Worm (Caenorhabditis elegans): ENCODE results near the gene mogs-1.

The mogs-1 gene

ce11 chrIV:11021512-11022268, at the start of gene mogs-1:
TSS of gene mogs-1 (minus strand) at chrIV:11021928.
- TF ChIP-seq zag-1 (tag; optimal IDR thresholded peaks at IDR 0.05) (no peak), snpc-4 (tag; optimal IDR thresholded peaks at IDR 0.05) (no peak), ZK546.5 (tag; optimal IDR thresholded peaks at IDR 0.05) (no peak), nhr-11 (tag; optimal IDR thresholded peaks at IDR 0.05) (no peak), nhr-237 (tag; optimal IDR thresholded peaks at IDR 0.05) (no peak), lin-11 (tag; optimal IDR thresholded peaks at IDR 0.05) (no peak), R02D3.7 (tag; optimal IDR thresholded peaks at IDR 0.05) (no peak), alr-1 (tag; optimal IDR thresholded peaks at IDR 0.05) (no peak), aly-2 (tag; optimal IDR thresholded peaks at IDR 0.05) (no peak), sma-3 (GFP tag; optimal IDR thresholded peaks at IDR 0.05) (peak; percentile 67), skn-1 (tag; optimal IDR thresholded peaks at IDR 0.05) (no peak), nhr-6 (tag; optimal IDR thresholded peaks at IDR 0.05) (no peak), C34F6.9 (tag; optimal IDR thresholded peaks at IDR 0.05) (no peak), peb-1 (tag; optimal IDR thresholded peaks at IDR 0.05) (no peak), mdl-1 (tag; optimal IDR thresholded peaks at IDR 0.05) (peak in 1 of 2 experiments; percentile 50), ceh-16 (tag; optimal IDR thresholded peaks at IDR 0.05) (no peak), ztf-4 (tag; optimal IDR thresholded peaks at IDR 0.05) (no peak), nhr-77 (tag; optimal IDR thresholded peaks at IDR 0.05) (no peak), nhr-23 (tag; optimal IDR thresholded peaks at IDR 0.05) (no peak), nhr-10 (tag; optimal IDR thresholded peaks at IDR 0.05) (no peak), sma-9 (GFP tag; optimal IDR thresholded peaks at IDR 0.05) (peak; percentile 35), sma-9 (tag; optimal IDR thresholded peaks at IDR 0.05) (no peak), lin-13 (GFP tag; optimal IDR thresholded peaks at IDR 0.05) (no peak), elt-3 (tag; optimal IDR thresholded peaks at IDR 0.05) (no peak), sem-4 (tag; optimal IDR thresholded peaks at IDR 0.05) (peak; percentile 41), ztf-1 (GFP tag; conservative IDR thresholded peaks at IDR 0.05) (no peak), F13H6.1 (tag; optimal IDR thresholded peaks at IDR 0.05) (no peak), crh-2 (tag; optimal IDR thresholded peaks at IDR 0.05) (peak; percentile 57), nhr-12 (tag; optimal IDR thresholded peaks at IDR 0.05) (no peak), elt-1 (tag; optimal IDR thresholded peaks at IDR 0.05) (no peak), ztf-11 (tag; optimal IDR thresholded peaks at IDR 0.05) (no peak), nhr-25 (tag; optimal IDR thresholded peaks at IDR 0.05) (peak; percentile 44), gmeb-1 (tag; optimal IDR thresholded peaks at IDR 0.05) (peak; percentile 5), unc-55 (GFP tag; optimal IDR thresholded peaks at IDR 0.05) (no peak), mab-5 (tag; optimal IDR thresholded peaks at IDR 0.05) (no peak), dmd-4 (tag; optimal IDR thresholded peaks at IDR 0.05) (no peak), lsy-2 (tag; optimal IDR thresholded peaks at IDR 0.05) (peak in 1 of 2 experiments; percentile 22), unc-62 (GFP tag; optimal IDR thresholded peaks at IDR 0.05) (no peak), ceh-82 (tag; optimal IDR thresholded peaks at IDR 0.05) (no peak), nhr-129 (tag; optimal IDR thresholded peaks at IDR 0.05) (peak; percentile 23), mbf-1 (tag; optimal IDR thresholded peaks at IDR 0.05) (no peak), fos-1 (tag; optimal IDR thresholded peaks at IDR 0.05) (peak; percentile 47), Y55F3AM.14 (GFP tag; optimal IDR thresholded peaks at IDR 0.05) (no peak), nhr-21 (tag; optimal IDR thresholded peaks at IDR 0.05) (peak; percentile 71), egl-27 (tag; optimal IDR thresholded peaks at IDR 0.05) (no peak), blmp-1 (tag; optimal IDR thresholded peaks at IDR 0.05; ENCODE audit: insufficient read depth) (no peak), unc-39 (tag; optimal IDR thresholded peaks at IDR 0.05) (no peak), lin-39 (tag; optimal IDR thresholded peaks at IDR 0.05) (no peak), ama-1 (optimal IDR thresholded peaks at IDR 0.05) (no peak)
